Fruit fly (Drosophila melanogaster) whole organism, adult: ENCODE measurements around the gene cocoon.

Experiments used
- CG11617 ChIP-seq: fragments of 200-800 bp; sonication (Bioruptor generic); optimal IDR thresholded peaks from 2 replicates; lab custom pipeline; 2017; ENCODE audit warnings: mild to moderate bottlenecking, missing biosample characterization, missing genetic modification reagents, missing genetic modification characterization
- CG12768 ChIP-seq: fragments of 200-800 bp; sonication (Bioruptor generic); optimal IDR thresholded peaks from 2 replicates; lab custom pipeline; 2017; ENCODE audit warnings: missing biosample characterization, missing genetic modification characterization, mild to moderate bottlenecking, moderate library complexity, missing genetic modification reagents
- CG14711 ChIP-seq: fragments of 200-800 bp; sonication (Bioruptor generic); optimal IDR thresholded peaks from 2 replicates; lab custom pipeline; 2018; ENCODE audit warnings: missing biosample characterization, mild to moderate bottlenecking, missing genetic modification characterization, moderate library complexity
- CG1620 ChIP-seq: fragments of 200-800 bp; sonication (Bioruptor generic); optimal IDR thresholded peaks from 2 replicates; lab custom pipeline; 2016; ENCODE audit warnings: missing biosample characterization, missing genetic modification characterization
- CG33017 ChIP-seq: fragments of 200-800 bp; sonication (Bioruptor generic); optimal IDR thresholded peaks from 2 replicates; lab custom pipeline; 2018; ENCODE audit warnings: missing biosample characterization, mild to moderate bottlenecking, missing genetic modification characterization, moderate library complexity
- CG5204 ChIP-seq: fragments of 200-800 bp; sonication (Bioruptor generic); optimal IDR thresholded peaks from 2 replicates; lab custom pipeline; 2016; ENCODE audit warnings: missing biosample characterization, missing genetic modification characterization
- CG7045 ChIP-seq: fragments of 200-800 bp; sonication (Bioruptor generic); optimal IDR thresholded peaks from 2 replicates; lab custom pipeline; 2017; ENCODE audit warnings: missing biosample characterization, mild to moderate bottlenecking, missing genetic modification characterization
- CG7101 ChIP-seq: fragments of 200-800 bp; sonication (Bioruptor generic); optimal IDR thresholded peaks from 2 replicates; lab custom pipeline; 2018; ENCODE audit warnings: missing biosample characterization, mild to moderate bottlenecking, missing genetic modification characterization, moderate library complexity
- Clk ChIP-seq: fragments of 200-800 bp; sonication (Bioruptor generic); optimal IDR thresholded peaks from 2 replicates; lab custom pipeline; 2017; ENCODE audit warnings: missing biosample characterization, missing genetic modification characterization
- Crg-1 ChIP-seq: fragments of 200-800 bp; sonication (Bioruptor generic); optimal IDR thresholded peaks from 2 replicates; lab custom pipeline; 2016; ENCODE audit warnings: missing biosample characterization, missing genetic modification characterization
- Hr96 ChIP-seq: fragments of 200-800 bp; sonication (Bioruptor generic); optimal IDR thresholded peaks from 2 replicates; lab custom pipeline; 2016; ENCODE audit warnings: missing biosample characterization, missing genetic modification characterization
- Mnt ChIP-seq: fragments of 200-800 bp; sonication (Bioruptor generic); optimal IDR thresholded peaks from 2 replicates; lab custom pipeline; 2016; ENCODE audit warnings: missing biosample characterization, mild to moderate bottlenecking, missing genetic modification characterization
- bab1 ChIP-seq: fragments of 200-800 bp; sonication (Bioruptor generic); optimal IDR thresholded peaks from 3 replicates; lab custom pipeline; 2019; ENCODE audit warnings: missing biosample characterization, mild to moderate bottlenecking, missing genetic modification characterization, moderate library complexity
- cic ChIP-seq: fragments of 200-800 bp; sonication (Bioruptor generic); optimal IDR thresholded peaks from 2 replicates; lab custom pipeline; 2017; ENCODE audit warnings: missing biosample characterization, mild to moderate bottlenecking, missing genetic modification characterization, moderate library complexity
- cnc ChIP-seq, 2 experiments: fragments of >200 bp; optimal IDR thresholded peaks; 2 replicates each; lab custom pipeline; 2017
- kay ChIP-seq: fragments of 200-800 bp; sonication (Bioruptor generic); peaks from one replicate; lab custom pipeline; 2016; ENCODE audit warnings: missing biosample characterization, missing genetic modification characterization, borderline replicate concordance
- ovo ChIP-seq: fragments of 200-800 bp; sonication (Bioruptor generic); optimal IDR thresholded peaks from 2 replicates; lab custom pipeline; 2016; ENCODE audit warnings: missing biosample characterization, missing genetic modification characterization
- pad ChIP-seq: fragments of 200-800 bp; sonication (Bioruptor generic); optimal IDR thresholded peaks from 3 replicates; lab custom pipeline; 2017; ENCODE audit warnings: missing biosample characterization, missing genetic modification characterization, mild to moderate bottlenecking, moderate library complexity, missing genetic modification reagents
- tj ChIP-seq: fragments of 200-800 bp; sonication (Bioruptor generic); optimal IDR thresholded peaks from 3 replicates; lab custom pipeline; 2017; ENCODE audit warnings: missing biosample characterization, mild to moderate bottlenecking, missing genetic modification characterization, moderate library complexity
- toe ChIP-seq: fragments of 200-800 bp; sonication (Bioruptor generic); optimal IDR thresholded peaks from 2 replicates; lab custom pipeline; 2016; ENCODE audit warnings: missing biosample characterization, missing genetic modification characterization

Gene cocoon

dm6 chr3L:15506174-15506926 is 32.4 kb upstream of the cocoon start:
- TF ChIP-seq CG12768 (GFP tag; lab: Kevin White, UChicago) = no peak
- TF ChIP-seq cic (GFP tag; lab: Kevin White, UChicago) = peak; percentile 53
- TF ChIP-seq CG1620 (GFP tag; lab: Kevin White, UChicago) = no peak
- TF ChIP-seq ovo (GFP tag; lab: Kevin White, UChicago) = no peak
- TF ChIP-seq kay (GFP tag; lab: Kevin White, UChicago) = no peak
- no peak for TF ChIP-seq pad
- TF ChIP-seq CG7045 (GFP tag; lab: Kevin White, UChicago) = no peak

DNA sequence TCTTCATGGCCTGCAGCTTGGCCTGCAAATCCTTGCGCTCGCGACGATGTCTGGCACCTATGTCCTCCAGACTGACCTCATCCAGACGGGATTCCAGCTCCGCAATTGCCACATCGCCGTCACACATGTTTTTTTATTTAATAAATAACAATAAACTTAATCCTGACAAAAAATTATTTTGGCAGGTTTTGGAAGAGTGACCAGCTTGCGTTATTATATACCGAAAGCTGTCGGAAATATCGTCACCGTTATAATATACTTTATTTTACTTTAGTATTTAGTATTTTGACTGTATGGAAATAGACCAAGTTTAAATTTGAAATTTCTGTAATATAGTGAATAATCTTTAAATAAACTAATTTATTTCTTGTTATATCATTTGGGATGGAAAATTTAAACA is 30.8 kb upstream of the cocoon start, which contains the start of gene CG7857:
Gene CG7857, minus strand, starts transcription at position 208 of the 400 bp plus-strand sequence.
- TF ChIP-seq cnc (optimal IDR thresholded peaks at IDR 0.05; lab: Kevin White, UChicago) (no peak), CG11617 (GFP tag; lab: Kevin White, UChicago) (no peak), Crg-1 (GFP tag; lab: Kevin White, UChicago) (no peak), CG14711 (no peak), Hr96 (GFP tag; lab: Kevin White, UChicago) (no peak), kay (GFP tag; lab: Kevin White, UChicago) (no peak), cic (GFP tag; lab: Kevin White, UChicago) (no peak), CG1620 (GFP tag; lab: Kevin White, UChicago) (no peak), CG7101 (no peak), toe (no peak), CG5204 (GFP tag; lab: Kevin White, UChicago) (no peak), pad (no peak), CG7045 (GFP tag; lab: Kevin White, UChicago) (no peak), ovo (GFP tag; lab: Kevin White, UChicago) (no peak), Clk (no peak), tj (GFP tag; lab: Kevin White, UChicago) (no peak), CG33017 (no peak), Mnt (GFP tag; lab: Kevin White, UChicago) (no peak), CG12768 (GFP tag; lab: Kevin White, UChicago) (no peak), bab1 (no peak)

DNA sequence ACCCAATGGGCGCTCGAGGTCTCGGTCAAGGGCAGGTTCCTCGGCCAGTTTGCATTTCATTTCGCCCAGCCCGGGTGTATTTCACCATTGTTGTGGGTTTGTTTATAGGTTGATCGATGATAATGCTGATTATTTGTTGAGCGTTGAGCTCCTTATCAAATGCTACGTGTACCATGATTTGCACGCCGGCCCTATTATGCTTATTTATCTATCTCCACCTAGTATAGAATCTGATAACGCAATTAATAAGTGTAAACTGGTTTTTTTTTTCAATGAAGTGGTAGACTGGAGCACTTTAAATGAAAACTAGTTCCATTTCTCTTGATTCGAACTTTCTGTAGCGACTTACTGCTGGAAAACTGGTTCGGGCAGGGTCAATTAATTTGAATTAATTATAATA is 28.3 kb upstream of the cocoon start:
- TF ChIP-seq Crg-1 (GFP tag; lab: Kevin White, UChicago) (no peak), cnc (optimal IDR thresholded peaks at IDR 0.05; lab: Kevin White, UChicago) (no peak), CG1620 (GFP tag; lab: Kevin White, UChicago) (no peak), cic (GFP tag; lab: Kevin White, UChicago) (peak; percentile 8), bab1 (no peak), CG5204 (GFP tag; lab: Kevin White, UChicago) (no peak), kay (GFP tag; lab: Kevin White, UChicago) (no peak)

- TF ChIP-seq Clk (no peak), CG33017 (no peak), cic (GFP tag; lab: Kevin White, UChicago) (peak; percentile 9), CG12768 (GFP tag; lab: Kevin White, UChicago) (peak; percentile 27), Crg-1 (GFP tag; lab: Kevin White, UChicago) (no peak), Mnt (GFP tag; lab: Kevin White, UChicago) (peak; percentile 60), pad (no peak), Hr96 (GFP tag; lab: Kevin White, UChicago) (no peak), CG5204 (GFP tag; lab: Kevin White, UChicago) (no peak)
These were observed 27.7 kb upstream of the cocoon start for dm6 chr3L:15501646-15501972.

DNA sequence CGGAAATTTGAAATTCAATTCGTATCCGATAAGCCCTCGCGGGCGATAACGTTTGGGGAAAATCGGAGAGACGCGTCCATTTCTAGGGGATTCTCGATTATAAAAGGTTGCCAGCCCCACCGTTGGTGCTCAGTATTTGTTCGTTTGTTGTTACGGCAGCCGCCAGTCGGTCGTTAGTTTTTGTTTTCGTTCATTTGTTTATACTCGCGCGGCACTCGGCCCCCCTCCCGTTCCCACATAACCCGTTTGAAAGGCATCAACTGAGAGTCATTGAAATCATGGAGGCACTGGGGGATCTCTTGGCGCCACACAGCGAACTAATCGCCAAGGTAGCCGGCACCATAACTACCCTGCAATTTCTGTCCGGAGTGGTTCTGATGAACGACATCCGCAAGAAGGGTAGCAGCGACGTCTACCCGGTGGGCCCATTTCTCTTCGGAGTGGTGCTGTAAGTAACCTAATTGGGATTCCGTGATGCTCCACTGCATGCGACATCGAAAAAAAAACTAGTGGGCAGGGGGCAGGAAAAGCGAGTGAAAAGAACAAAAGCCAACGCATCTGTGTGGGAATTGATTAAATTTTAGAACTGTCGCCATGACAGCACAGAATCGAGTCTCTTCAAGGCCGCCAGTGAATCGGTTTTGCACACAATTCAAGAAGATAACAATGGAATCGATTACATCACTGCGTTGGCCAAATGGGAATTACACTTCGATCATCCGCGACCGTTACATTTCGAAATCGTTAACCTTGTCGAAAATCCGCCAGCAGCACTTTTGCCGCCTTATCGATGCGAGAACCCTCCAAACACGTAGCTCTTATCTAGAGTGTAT is 27.1 kb upstream of the cocoon start, which contains the start of gene CG7272:
Gene CG7272, plus strand, starts transcription at position 126 of the 833 bp plus-strand sequence.
- TF ChIP-seq CG14711 (no peak), bab1 (no peak), CG7045 (GFP tag; lab: Kevin White, UChicago) (no peak), CG7101 (peak; percentile 22), toe (no peak), Crg-1 (GFP tag; lab: Kevin White, UChicago) (peak; percentile 0), pad (no peak), ovo (GFP tag; lab: Kevin White, UChicago) (no peak), cnc (optimal IDR thresholded peaks at IDR 0.05; lab: Kevin White, UChicago) (peak in 1 of 2 experiments; percentile 63), CG33017 (peak; percentile 21), cic (GFP tag; lab: Kevin White, UChicago) (peak; percentile 82), CG1620 (GFP tag; lab: Kevin White, UChicago) (no peak), Mnt (GFP tag; lab: Kevin White, UChicago) (peak; percentile 74), Clk (no peak), CG12768 (GFP tag; lab: Kevin White, UChicago) (peak; percentile 43), CG11617 (GFP tag; lab: Kevin White, UChicago) (peak; percentile 16), Hr96 (GFP tag; lab: Kevin White, UChicago) (no peak), tj (GFP tag; lab: Kevin White, UChicago) (no peak), kay (GFP tag; lab: Kevin White, UChicago) (no peak), CG5204 (GFP tag; lab: Kevin White, UChicago) (no peak)

dm6 chr3L:15498745-15499144 is 24.8 kb upstream of the cocoon start, which contains the start of gene CG7275:
Gene CG7275 (plus strand): TSS chr3L:15498959.
- no peak for TF ChIP-seq kay (GFP tag; lab: Kevin White, UChicago)
- TF ChIP-seq CG7045 (GFP tag; lab: Kevin White, UChicago) = no peak
- no peak for TF ChIP-seq CG1620 (GFP tag; lab: Kevin White, UChicago)
- peak; percentile 97 for TF ChIP-seq Mnt (GFP tag; lab: Kevin White, UChicago)
- TF ChIP-seq tj (GFP tag; lab: Kevin White, UChicago) = no peak
- TF ChIP-seq CG7101 = no peak
- no peak for TF ChIP-seq CG11617 (GFP tag; lab: Kevin White, UChicago)
- no peak for TF ChIP-seq CG33017
- TF ChIP-seq CG12768 (GFP tag; lab: Kevin White, UChicago) = no peak
- TF ChIP-seq CG14711 = no peak
- peak; percentile 50 for TF ChIP-seq cic (GFP tag; lab: Kevin White, UChicago)
- TF ChIP-seq bab1 = peak; percentile 88
- TF ChIP-seq Crg-1 (GFP tag; lab: Kevin White, UChicago) = no peak
- TF ChIP-seq cnc (optimal IDR thresholded peaks at IDR 0.05; lab: Kevin White, UChicago) = no peak
